Worm (Caenorhabditis elegans): ENCODE data around the gene Y45F10D.6.

The Y45F10D.6 gene

DNA sequence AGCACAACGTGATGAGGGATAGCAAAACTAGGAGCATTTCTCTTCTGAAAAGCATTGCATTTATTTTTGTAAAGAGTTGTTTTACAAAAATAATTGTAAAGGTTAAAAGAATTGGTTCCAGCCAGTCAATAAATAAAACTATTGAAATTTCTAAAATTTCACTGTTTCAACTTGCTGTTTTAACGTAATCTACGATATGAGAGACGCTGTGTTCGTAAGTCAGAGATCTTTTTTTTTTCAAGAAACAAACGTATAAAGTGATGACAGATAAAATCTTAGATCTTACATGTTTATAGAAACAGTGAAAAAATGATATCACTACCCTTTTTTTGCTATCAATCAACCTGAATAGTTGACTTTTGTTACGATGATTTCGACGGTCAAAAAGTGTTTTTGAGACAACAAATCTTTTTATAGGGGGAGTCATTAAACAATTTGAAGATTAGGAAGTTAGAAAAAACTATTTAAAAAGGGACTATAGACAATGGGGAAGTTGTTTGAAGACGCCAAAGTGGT is at the start of gene Y45F10D.6:
Gene Y45F10D.6 (minus strand): TSS at position 51 of the 516 bp plus-strand sequence.
- TF ChIP-seq nhr-76 (tag; optimal IDR thresholded peaks at IDR 0.05), result no peak
- TF ChIP-seq mep-1 (tag; optimal IDR thresholded peaks at IDR 0.05), result no peak
- TF ChIP-seq nhr-2 (tag; optimal IDR thresholded peaks at IDR 0.05), result no peak
- TF ChIP-seq tbx-8 (GFP tag; optimal IDR thresholded peaks at IDR 0.05), result no peak
- TF ChIP-seq nhr-12 (tag; optimal IDR thresholded peaks at IDR 0.05), result no peak
- no peak for TF ChIP-seq ces-1 (GFP tag; optimal IDR thresholded peaks at IDR 0.05)

DNA sequence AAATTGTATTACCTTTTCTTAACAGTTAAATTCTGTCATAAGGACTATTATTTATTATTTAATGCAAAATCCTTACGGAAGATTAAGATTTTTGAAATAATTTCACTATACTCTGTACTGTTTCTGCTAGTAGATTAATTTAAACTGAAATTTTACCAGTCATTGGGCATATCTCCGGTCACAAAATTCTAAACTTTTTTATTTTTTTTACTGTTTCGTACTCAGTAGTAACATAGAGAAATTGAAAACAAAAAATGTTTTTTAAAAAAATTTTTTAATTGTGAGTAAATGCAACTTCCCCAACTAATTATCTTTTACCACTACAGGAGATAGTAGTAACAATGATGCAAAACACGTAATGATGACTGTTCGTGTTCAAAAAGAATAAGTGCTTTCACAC is 40.6 kb upstream of the Y45F10D.6 start:
- no peak for TF ChIP-seq mep-1 (tag; optimal IDR thresholded peaks at IDR 0.05)
- no peak for TF ChIP-seq unc-62 (GFP tag; optimal IDR thresholded peaks at IDR 0.05)
- no peak for TF ChIP-seq lin-32 (GFP tag; optimal IDR thresholded peaks at IDR 0.05)
- no peak for TF ChIP-seq elt-3 (tag; optimal IDR thresholded peaks at IDR 0.05)
- TF ChIP-seq zip-8 (tag; optimal IDR thresholded peaks at IDR 0.05), result no peak
- no peak for TF ChIP-seq nhr-28 (tag; optimal IDR thresholded peaks at IDR 0.05)
- no peak for TF ChIP-seq hlh-1 (tag; optimal IDR thresholded peaks at IDR 0.05)
- no peak for TF ChIP-seq sptf-1 (tag; optimal IDR thresholded peaks at IDR 0.05)

DNA sequence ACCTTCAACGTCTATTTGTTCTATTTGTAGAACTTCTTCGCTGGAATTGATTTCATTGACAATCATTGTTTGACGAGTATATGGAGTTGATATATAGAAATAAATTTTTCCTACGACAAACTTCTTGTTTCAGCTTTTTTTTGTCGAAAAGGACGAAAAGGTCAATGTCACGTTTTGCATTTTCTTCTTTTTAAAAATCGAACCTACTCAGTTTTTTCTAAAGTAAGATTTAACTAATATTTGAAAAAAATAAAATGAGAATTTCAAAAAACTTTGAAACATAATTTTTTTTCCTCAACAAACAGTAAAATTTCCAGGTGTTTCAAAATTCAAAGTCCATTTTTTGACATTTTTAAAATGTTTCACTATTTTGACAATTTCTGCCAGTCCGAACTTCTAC is 38.6 kb upstream of the Y45F10D.6 start, which contains the start of gene H08M01.1:
Gene H08M01.1 (minus strand): TSS at position 101 of the 400 bp plus-strand sequence.
- TF ChIP-seq flh-1 (GFP tag; optimal IDR thresholded peaks at IDR 0.05) (no peak), lin-13 (tag; optimal IDR thresholded peaks at IDR 0.05) (no peak), elt-3 (tag; optimal IDR thresholded peaks at IDR 0.05) (no peak), nhr-12 (tag; optimal IDR thresholded peaks at IDR 0.05) (no peak), nhr-76 (tag; optimal IDR thresholded peaks at IDR 0.05) (no peak), unc-62 (GFP tag; optimal IDR thresholded peaks at IDR 0.05) (no peak), ces-1 (GFP tag; optimal IDR thresholded peaks at IDR 0.05) (no peak), drap-1 (GFP tag; optimal IDR thresholded peaks at IDR 0.05) (no peak), ztf-11 (tag; optimal IDR thresholded peaks at IDR 0.05) (no peak), zip-8 (tag; optimal IDR thresholded peaks at IDR 0.05) (no peak), lin-32 (GFP tag; optimal IDR thresholded peaks at IDR 0.05) (no peak)

DNA sequence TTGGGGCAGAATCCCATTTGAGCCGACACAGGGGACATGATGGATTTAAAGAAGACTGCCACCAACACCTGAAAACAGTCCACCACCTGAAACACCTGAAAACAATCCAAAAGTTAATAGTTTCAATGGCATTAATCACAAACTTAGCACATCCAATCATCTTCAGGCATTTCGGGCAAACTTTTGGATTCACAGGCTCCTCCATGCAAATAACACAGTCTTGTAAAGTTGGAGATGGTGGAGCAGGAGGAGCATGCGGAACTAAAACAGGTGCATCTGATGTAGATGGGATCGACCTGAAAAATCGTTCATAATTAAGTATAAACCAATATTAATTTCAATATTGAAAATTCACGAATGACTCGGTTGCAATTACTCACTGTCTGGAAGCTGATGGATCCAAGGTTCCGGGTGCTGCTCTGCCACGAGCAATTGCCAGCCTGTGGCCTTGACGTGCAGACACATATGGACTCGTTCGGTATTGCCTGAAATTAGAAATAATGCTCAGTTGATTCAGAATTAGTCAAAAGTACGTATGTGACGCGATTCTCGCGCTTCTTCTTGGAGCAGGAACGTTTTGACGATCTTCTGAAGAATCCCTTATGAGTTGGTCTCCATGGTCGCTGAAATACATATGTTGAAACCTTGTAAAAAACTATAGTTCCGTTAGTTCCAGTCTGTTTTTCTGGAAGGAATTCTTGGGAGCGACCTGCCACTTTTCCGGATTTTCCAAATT is 36.9 kb upstream of the Y45F10D.6 start:
- TF ChIP-seq pha-4 (tag; optimal IDR thresholded peaks at IDR 0.05) (no peak), ceh-83 (GFP tag; optimal IDR thresholded peaks at IDR 0.05) (no peak), ztf-11 (tag; optimal IDR thresholded peaks at IDR 0.05) (no peak), bed-3 (GFP tag; optimal IDR thresholded peaks at IDR 0.05) (no peak), cnd-1 (tag; optimal IDR thresholded peaks at IDR 0.05) (no peak), mab-5 (tag; optimal IDR thresholded peaks at IDR 0.05) (no peak), tbx-8 (GFP tag; optimal IDR thresholded peaks at IDR 0.05) (no peak), zip-8 (tag; optimal IDR thresholded peaks at IDR 0.05) (no peak), drap-1 (GFP tag; optimal IDR thresholded peaks at IDR 0.05) (no peak), lsy-2 (tag; optimal IDR thresholded peaks at IDR 0.05) (no peak), unc-62 (GFP tag; optimal IDR thresholded peaks at IDR 0.05) (no peak), sptf-1 (tag; optimal IDR thresholded peaks at IDR 0.05) (no peak), M03D4.4 (tag; optimal IDR thresholded peaks at IDR 0.05) (no peak), lin-32 (GFP tag; optimal IDR thresholded peaks at IDR 0.05) (no peak)

DNA sequence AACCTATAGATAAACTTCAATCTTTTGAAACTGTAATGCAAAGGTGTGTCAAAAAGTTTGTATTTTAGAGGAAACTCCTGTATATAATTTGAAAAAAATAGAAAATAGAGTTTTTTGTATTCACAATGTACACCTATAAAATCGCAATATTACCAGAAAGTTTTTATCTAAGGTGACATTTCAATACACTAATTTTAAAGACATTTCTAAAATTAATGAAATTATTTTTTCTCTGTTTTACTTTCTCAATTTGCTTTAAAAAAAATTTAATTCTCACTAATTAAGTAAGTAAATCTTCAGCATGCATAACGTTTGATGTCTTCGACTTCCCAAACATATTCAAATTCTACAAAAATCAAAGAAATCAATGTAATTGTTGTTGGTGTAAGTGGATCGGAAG is 29.9 kb upstream of the Y45F10D.6 start, which contains the start of gene rga-5:
Gene rga-5 (plus strand): TSS at position 301 of the 400 bp plus-strand sequence.
- TF ChIP-seq nhr-28 (tag; optimal IDR thresholded peaks at IDR 0.05) (no peak), lin-13 (tag; optimal IDR thresholded peaks at IDR 0.05) (no peak), snpc-4 (tag; optimal IDR thresholded peaks at IDR 0.05) (no peak), unc-62 (GFP tag; optimal IDR thresholded peaks at IDR 0.05) (no peak), flh-1 (GFP tag; optimal IDR thresholded peaks at IDR 0.05) (no peak), ceh-39 (tag; optimal IDR thresholded peaks at IDR 0.05) (no peak), tbx-8 (GFP tag; optimal IDR thresholded peaks at IDR 0.05) (no peak), ham-2 (GFP tag; optimal IDR thresholded peaks at IDR 0.05) (no peak), lsy-2 (tag; optimal IDR thresholded peaks at IDR 0.05) (no peak), nhr-2 (tag; optimal IDR thresholded peaks at IDR 0.05) (no peak), nhr-237 (tag; optimal IDR thresholded peaks at IDR 0.05) (no peak), bed-3 (GFP tag; optimal IDR thresholded peaks at IDR 0.05) (no peak), ceh-83 (GFP tag; optimal IDR thresholded peaks at IDR 0.05) (no peak), unc-120 (tag; optimal IDR thresholded peaks at IDR 0.05; ENCODE audit: poor library complexity, severe bottlenecking) (no peak), elt-3 (tag; optimal IDR thresholded peaks at IDR 0.05) (no peak), unc-39 (tag; optimal IDR thresholded peaks at IDR 0.05) (no peak)

All from whole organism, mixed stage, embryonic.